Worm (Caenorhabditis elegans) whole organism, mixed stage, embryonic: ENCODE measurements around the gene fbxa-211.

Experiments
- M03D4.4 ChIP-seq: sonication (generic microtip); optimal IDR thresholded peaks from 2 replicates; lab custom pipeline; 2017; ENCODE audit warnings: mild to moderate bottlenecking, missing genetic modification characterization, missing compliant biosample characterization
- elt-3 ChIP-seq: fragments of 150-350 bp; optimal IDR thresholded peaks from 2 replicates; lab custom pipeline; 2014; ENCODE audit warnings: missing biosample characterization, missing genetic modification characterization
- flh-1 ChIP-seq: fragments of 200-800 bp; sonication (Bioruptor generic); optimal IDR thresholded peaks from 2 replicates; lab custom pipeline; 2018; ENCODE audit warnings: mild to moderate bottlenecking, missing genetic modification characterization, moderate library complexity, missing compliant biosample characterization
- nhr-237 ChIP-seq: fragments of 150-350 bp; optimal IDR thresholded peaks from 2 replicates; lab custom pipeline; 2014; ENCODE audit warnings: missing biosample characterization, missing genetic modification characterization
- pha-4 ChIP-seq: fragments of 150-350 bp; optimal IDR thresholded peaks from 2 replicates; lab custom pipeline; 2018; ENCODE audit warnings: missing biosample characterization, missing genetic modification reagents, missing genetic modification characterization
- snpc-4 ChIP-seq: fragments of 150-350 bp; optimal IDR thresholded peaks from 2 replicates; lab custom pipeline; 2014; ENCODE audit warnings: missing biosample characterization, missing genetic modification characterization
- unc-62 ChIP-seq: fragments of 150-350 bp; optimal IDR thresholded peaks from 2 replicates; lab custom pipeline; 2014; ENCODE audit warnings: missing biosample characterization, missing genetic modification reagents, missing genetic modification characterization

- TF ChIP-seq flh-1 (GFP tag; lab: Kevin White, UChicago), result no peak
- no peak for TF ChIP-seq M03D4.4 (tag; lab: Kevin White, UChicago)
- TF ChIP-seq pha-4 (tag; lab: Kevin White, UChicago), result no peak
- TF ChIP-seq unc-62, result no peak
- no peak for TF ChIP-seq snpc-4 (tag; lab: Kevin White, UChicago)
- no peak for TF ChIP-seq nhr-237 (tag; lab: Kevin White, UChicago)
- TF ChIP-seq elt-3 (tag; lab: Kevin White, UChicago), result no peak
Observed at ce11 chrV:18162568-18162967, 35.2 kb downstream of the fbxa-211 start, which contains the start of gene C14A6.12.
